Fruit fly (Drosophila melanogaster) whole organism, embryonic: ENCODE data around the gene CG13386.

Source experiments
- ATbp ChIP-seq: fragments of 200-800 bp; sonication (Bioruptor generic); optimal IDR thresholded peaks from 2 replicates; lab custom pipeline; 2017; ENCODE audit warnings: missing biosample characterization, mild to moderate bottlenecking, missing genetic modification characterization, missing genetic modification reagents
- Awh ChIP-seq: fragments of 200-800 bp; sonication (Bioruptor generic); IDR thresholded peaks from 2 replicates; pipeline ENCODE4, ENCODE4 v1.3.6; 2022; ENCODE audit warnings: missing biosample characterization, missing genetic modification characterization
- BtbVII ChIP-seq: fragments of 200-800 bp; sonication (Bioruptor generic); optimal IDR thresholded peaks from 3 replicates; lab custom pipeline; 2017; ENCODE audit warnings: missing biosample characterization, mild to moderate bottlenecking, missing genetic modification characterization
- CG10147 ChIP-seq: fragments of 200-800 bp; sonication (Bioruptor generic); optimal IDR thresholded peaks from 2 replicates; lab custom pipeline; 2019; ENCODE audit warnings: missing biosample characterization, mild to moderate bottlenecking, missing genetic modification characterization, moderate library complexity
- CG11695 ChIP-seq: fragments of 200-800 bp; sonication (Bioruptor generic); IDR thresholded peaks from 3 replicates; pipeline ENCODE4 v1.3.6; 2022; ENCODE audit warnings: missing biosample characterization, missing genetic modification characterization
- CG1233 ChIP-seq: fragments of 200-800 bp; sonication (Bioruptor generic); optimal IDR thresholded peaks from 4 replicates; lab custom pipeline; 2018; ENCODE audit warnings: missing biosample characterization, mild to moderate bottlenecking, missing genetic modification characterization
- CG13123 ChIP-seq: fragments of 200-800 bp; sonication (Bioruptor generic); optimal IDR thresholded peaks from 2 replicates; lab custom pipeline; 2016; ENCODE audit warnings: missing biosample characterization, missing genetic modification characterization
- CG13624 ChIP-seq: fragments of 200-800 bp; sonication (Bioruptor generic); optimal IDR thresholded peaks from 2 replicates; lab custom pipeline; 2016; ENCODE audit warnings: missing biosample characterization, missing genetic modification characterization
- CG14667 ChIP-seq: fragments of 200-800 bp; sonication (Bioruptor generic); IDR thresholded peaks from 2 replicates; pipeline ENCODE4 v1.3.6; 2022; ENCODE audit warnings: missing biosample characterization, missing genetic modification characterization
- CG15269 ChIP-seq: fragments of 200-800 bp; sonication (Bioruptor generic); optimal IDR thresholded peaks from 2 replicates; lab custom pipeline; 2018; ENCODE audit warnings: missing biosample characterization, mild to moderate bottlenecking, missing genetic modification characterization, moderate library complexity
- CG1529 ChIP-seq: fragments of 200-800 bp; sonication (Bioruptor generic); optimal IDR thresholded peaks from 3 replicates; lab custom pipeline; 2018; ENCODE audit warnings: missing biosample characterization, missing genetic modification characterization
- CG1603 ChIP-seq: fragments of 200-800 bp; sonication (Bioruptor generic); optimal IDR thresholded peaks from 2 replicates; lab custom pipeline; 2019; ENCODE audit warnings: missing biosample characterization, mild to moderate bottlenecking, missing genetic modification characterization, moderate library complexity
- CG2678 ChIP-seq: fragments of 200-800 bp; sonication (Bioruptor generic); optimal IDR thresholded peaks from 3 replicates; lab custom pipeline; 2019; ENCODE audit warnings: missing biosample characterization, mild to moderate bottlenecking, missing genetic modification characterization, moderate library complexity
- CG30403 ChIP-seq: fragments of 200-800 bp; sonication (Bioruptor generic); optimal IDR thresholded peaks from 3 replicates; lab custom pipeline; 2016; ENCODE audit warnings: missing biosample characterization, missing genetic modification characterization
- CG33213 ChIP-seq: fragments of 200-800 bp; sonication (Bioruptor generic); optimal IDR thresholded peaks from 3 replicates; lab custom pipeline; 2016; ENCODE audit warnings: missing biosample characterization, missing genetic modification characterization
- CG3726 ChIP-seq: fragments of 200-800 bp; sonication (Bioruptor generic); IDR thresholded peaks from 3 replicates; pipeline ENCODE4, ENCODE4 v1.3.6; 2022; ENCODE audit warnings: missing biosample characterization, missing genetic modification characterization
- CG3838 ChIP-seq: fragments of 200-800 bp; sonication (Bioruptor generic); optimal IDR thresholded peaks from 3 replicates; lab custom pipeline; 2016; ENCODE audit warnings: missing biosample characterization, missing genetic modification characterization
- CG4707 ChIP-seq: fragments of 200-800 bp; sonication (Bioruptor generic); optimal IDR thresholded peaks from 2 replicates; lab custom pipeline; 2018; ENCODE audit warnings: missing biosample characterization, mild to moderate bottlenecking, missing genetic modification characterization, moderate library complexity
- CG6765 ChIP-seq: fragments of 200-800 bp; sonication (Bioruptor generic); optimal IDR thresholded peaks from 3 replicates; lab custom pipeline; 2017; ENCODE audit warnings: missing biosample characterization, mild to moderate bottlenecking, missing genetic modification characterization
- CG8388 ChIP-seq: fragments of 200-800 bp; sonication (Bioruptor generic); optimal IDR thresholded peaks from 2 replicates; lab custom pipeline; 2019; ENCODE audit warnings: missing biosample characterization, mild to moderate bottlenecking, missing genetic modification characterization, moderate library complexity
- CG9437 ChIP-seq: fragments of 200-800 bp; sonication (Bioruptor generic); optimal IDR thresholded peaks from 2 replicates; lab custom pipeline; 2018; ENCODE audit warnings: missing biosample characterization, mild to moderate bottlenecking, missing genetic modification characterization
- Camta ChIP-seq: fragments of 200-800 bp; sonication (Bioruptor generic); optimal IDR thresholded peaks from 2 replicates; lab custom pipeline; 2016; ENCODE audit warnings: missing biosample characterization, missing genetic modification characterization
- Chrac-16 ChIP-seq: fragments of 200-800 bp; sonication (Bioruptor generic); optimal IDR thresholded peaks from 3 replicates; lab custom pipeline; 2016; ENCODE audit warnings: missing biosample characterization, missing genetic modification characterization
- CrebB ChIP-seq: fragments of 200-800 bp; sonication (Bioruptor generic); optimal IDR thresholded peaks from 3 replicates; lab custom pipeline; 2018; ENCODE audit warnings: missing biosample characterization, mild to moderate bottlenecking, missing genetic modification characterization
- D19B ChIP-seq: fragments of 200-800 bp; sonication (Bioruptor generic); optimal IDR thresholded peaks from 2 replicates; lab custom pipeline; 2017; ENCODE audit warnings: missing biosample characterization, mild to moderate bottlenecking, missing genetic modification characterization
- Dad ChIP-seq: fragments of 200-800 bp; sonication (Bioruptor generic); optimal IDR thresholded peaks from 3 replicates; lab custom pipeline; 2016; ENCODE audit warnings: missing biosample characterization, missing genetic modification characterization
- Dbx ChIP-seq: fragments of 200-800 bp; sonication (Bioruptor generic); IDR thresholded peaks from 3 replicates; pipeline ENCODE4 v1.3.6; 2022; ENCODE audit warnings: missing biosample characterization, missing genetic modification characterization
- Dek ChIP-seq: fragments of 200-800 bp; sonication (Bioruptor generic); optimal IDR thresholded peaks from 3 replicates; lab custom pipeline; 2019; ENCODE audit warnings: missing biosample characterization, mild to moderate bottlenecking, missing genetic modification characterization, moderate library complexity
- Dp ChIP-seq: fragments of 200-800 bp; sonication (Bioruptor generic); optimal IDR thresholded peaks from 2 replicates; lab custom pipeline; 2018; ENCODE audit warnings: missing biosample characterization, mild to moderate bottlenecking, missing genetic modification characterization, moderate library complexity
- Ets65A ChIP-seq: fragments of 200-800 bp; sonication (Bioruptor generic); peaks from one replicate; lab custom pipeline; 2016; ENCODE audit warnings: missing biosample characterization, missing genetic modification characterization
- GATAe ChIP-seq: fragments of 200-800 bp; sonication (Bioruptor generic); conservative IDR thresholded peaks from 2 replicates; pipeline ENCODE4 v1.3.6; 2022; ENCODE audit warnings: missing biosample characterization, missing genetic modification characterization
- HHEX ChIP-seq: fragments of 200-800 bp; sonication (Bioruptor generic); optimal IDR thresholded peaks from 3 replicates; lab custom pipeline; 2017; ENCODE audit warnings: missing biosample characterization, mild to moderate bottlenecking, missing genetic modification characterization, missing genetic modification reagents
- HLH3B ChIP-seq: fragments of 200-800 bp; sonication (Bioruptor generic); IDR thresholded peaks from 2 replicates; pipeline ENCODE4 v1.3.6; 2022; ENCODE audit warnings: missing biosample characterization, missing genetic modification characterization
- Kr ChIP-seq: fragments of 200-800 bp; sonication (Bioruptor generic); optimal IDR thresholded peaks from 2 replicates; lab custom pipeline; 2017; ENCODE audit warnings: missing biosample characterization, mild to moderate bottlenecking, missing genetic modification characterization
- NK7.1 ChIP-seq: fragments of 200-800 bp; sonication (Bioruptor generic); optimal IDR thresholded peaks from 3 replicates; lab custom pipeline; 2016; ENCODE audit warnings: missing biosample characterization, missing genetic modification characterization
- Side ChIP-seq: fragments of 200-800 bp; sonication (Bioruptor generic); optimal IDR thresholded peaks from 2 replicates; lab custom pipeline; 2016; ENCODE audit warnings: missing biosample characterization, missing genetic modification characterization
- Vsx1 ChIP-seq: fragments of 200-800 bp; sonication (Bioruptor generic); optimal IDR thresholded peaks from 2 replicates; lab custom pipeline; 2017; ENCODE audit warnings: missing biosample characterization, mild to moderate bottlenecking, missing genetic modification characterization, missing genetic modification reagents
- YL-1 ChIP-seq: fragments of 200-800 bp; sonication (Bioruptor generic); optimal IDR thresholded peaks from 3 replicates; lab custom pipeline; 2017; ENCODE audit warnings: missing biosample characterization, mild to moderate bottlenecking, missing genetic modification characterization
- chn ChIP-seq: fragments of 200-800 bp; sonication (Bioruptor generic); optimal IDR thresholded peaks from 2 replicates; lab custom pipeline; 2016; ENCODE audit warnings: missing biosample characterization, missing genetic modification characterization
- danr ChIP-seq: fragments of 200-800 bp; sonication (Bioruptor generic); IDR thresholded peaks from 2 replicates; pipeline ENCODE4 v1.3.6; 2022; ENCODE audit warnings: missing biosample characterization, missing genetic modification characterization
- kay ChIP-seq: fragments of 200-800 bp; sonication (Bioruptor generic); optimal IDR thresholded peaks from 2 replicates; lab custom pipeline; 2016; ENCODE audit warnings: missing biosample characterization, missing genetic modification characterization
- luna ChIP-seq: fragments of 200-800 bp; sonication (Bioruptor generic); optimal IDR thresholded peaks from 2 replicates; lab custom pipeline; 2016; ENCODE audit warnings: missing biosample characterization, missing genetic modification characterization
- mirr ChIP-seq: fragments of 200-800 bp; sonication (Bioruptor generic); optimal IDR thresholded peaks from 3 replicates; lab custom pipeline; 2018; ENCODE audit warnings: missing biosample characterization, mild to moderate bottlenecking, missing genetic modification characterization
- otp ChIP-seq: fragments of 200-800 bp; sonication (Bioruptor generic); IDR thresholded peaks from 3 replicates; pipeline ENCODE4, ENCODE4 v1.3.6; 2022; ENCODE audit warnings: missing biosample characterization, missing genetic modification characterization
- prd ChIP-seq, 3 experiments: fragments of >200 bp in 2 of 3; fragments of 200-800 bp in 1 of 3; sonication (Bioruptor generic) in 1 of 3; optimal IDR thresholded peaks in 2 of 3; IDR thresholded peaks in 1 of 3; 2 replicates in 2 of 3; 3 replicates in 1 of 3; pipeline versions ENCODE4 v1.3.6 to Lab custom; 2017 to 2022; ENCODE audit warnings: missing biosample characterization in 1 of 3, missing genetic modification characterization in 1 of 3
- sd ChIP-seq: fragments of 200-800 bp; sonication (Bioruptor generic); optimal IDR thresholded peaks from 3 replicates; lab custom pipeline; 2018; ENCODE audit warnings: missing biosample characterization, mild to moderate bottlenecking, missing genetic modification characterization, moderate library complexity
- so ChIP-seq: fragments of 200-800 bp; sonication (Bioruptor generic); IDR thresholded peaks from 3 replicates; pipeline ENCODE4 v1.3.6; 2022; ENCODE audit warnings: missing biosample characterization, missing genetic modification characterization
- tgo ChIP-seq: fragments of 200-800 bp; sonication (Bioruptor generic); IDR thresholded peaks from 3 replicates; pipeline ENCODE4 v1.3.6; 2022; ENCODE audit warnings: missing biosample characterization, missing genetic modification characterization

CG13386 gene

dm6 chr2L:8398721-8399120, at the start of gene CG13386:
TSS of gene CG13386 (plus strand) at chr2L:8399021.
- TF ChIP-seq HLH3B (GFP tag; lab: Robert Waterston, UW) = no peak
- TF ChIP-seq tgo (GFP tag; lab: Robert Waterston, UW) = no peak
- peak; percentile 22 for TF ChIP-seq Ets65A
- no peak for TF ChIP-seq CG3838
- no peak for TF ChIP-seq GATAe (GFP tag; lab: Robert Waterston, UW)
- no peak for TF ChIP-seq HHEX (GFP tag; lab: Kevin White, UChicago)
- TF ChIP-seq prd (optimal IDR thresholded peaks at IDR 0.05; lab: Kevin White, UChicago) = no peak
- TF ChIP-seq prd (GFP tag; IDR thresholded peaks at IDR 0.05; lab: Robert Waterston, UW) = peak; percentile 7; the same call in 1 of the 3 replicates

dm6 chr2L:8350560-8351171, 48.2 kb upstream of the CG13386 start:
- peak; percentile 8 for TF ChIP-seq CG8388 (GFP tag; lab: Kevin White, UChicago)
- 0 out of 3 replicates have a peak, but pooled peaks have one; percentile 26 for TF ChIP-seq otp (GFP tag; lab: Robert Waterston, UW)
- no peak; the same call in 1 of the 2 replicates for TF ChIP-seq Awh
- no peak for TF ChIP-seq CG1603 (tag; lab: Kevin White, UChicago)
- TF ChIP-seq Camta (GFP tag; lab: Kevin White, UChicago) = no peak
- peak; percentile 35 for TF ChIP-seq luna
- TF ChIP-seq D19B (GFP tag; lab: Kevin White, UChicago) = no peak
- TF ChIP-seq Dad = no peak
- no peak for TF ChIP-seq Chrac-16 (GFP tag; lab: Kevin White, UChicago)
- peak; percentile 7; the same call in 1 of the 3 replicates for TF ChIP-seq CG11695 (GFP tag; lab: Robert Waterston, UW)
- no peak for TF ChIP-seq CG13123 (GFP tag; lab: Kevin White, UChicago)
- TF ChIP-seq sd (tag; lab: Kevin White, UChicago) = peak; percentile 95
- TF ChIP-seq CG13624 = no peak
- TF ChIP-seq CG3726 = no peak
- TF ChIP-seq so (GFP tag; lab: Robert Waterston, UW) = 0 out of 3 replicates have a peak, but pooled peaks have one; percentile 36
- TF ChIP-seq CG1529 = peak; percentile 14
- no peak for TF ChIP-seq CG33213 (GFP tag; lab: Kevin White, UChicago)
- TF ChIP-seq CG6765 (GFP tag; lab: Kevin White, UChicago) = peak; percentile 26
- peak; percentile 16 for TF ChIP-seq Side
- TF ChIP-seq Kr = no peak
- peak; percentile 17 for TF ChIP-seq YL-1
- TF ChIP-seq Vsx1 (GFP tag; lab: Kevin White, UChicago) = peak; percentile 51
- peak; percentile 80 for TF ChIP-seq ATbp (GFP tag; lab: Kevin White, UChicago)
- TF ChIP-seq CG10147 (GFP tag; lab: Kevin White, UChicago) = no peak
- TF ChIP-seq Dek (tag; lab: Kevin White, UChicago) = peak; percentile 41
- peak; percentile 63 for TF ChIP-seq CG15269 (tag; lab: Kevin White, UChicago)
- no peak for TF ChIP-seq chn (GFP tag; lab: Kevin White, UChicago)
- TF ChIP-seq CG30403 = no peak
- TF ChIP-seq Dbx (GFP tag; lab: Robert Waterston, UW) = peak; percentile 25; the same call in 1 of the 3 replicates
- TF ChIP-seq NK7.1 (GFP tag; lab: Kevin White, UChicago) = no peak
- TF ChIP-seq CG9437 (GFP tag; lab: Kevin White, UChicago) = no peak
- TF ChIP-seq CG1233 (GFP tag; lab: Kevin White, UChicago) = peak; percentile 44
- TF ChIP-seq CG4707 (GFP tag; lab: Kevin White, UChicago) = peak; percentile 35
- TF ChIP-seq kay (GFP tag; lab: Kevin White, UChicago) = no peak
- peak; percentile 73 for TF ChIP-seq mirr
- TF ChIP-seq Dp (GFP tag; lab: Kevin White, UChicago) = no peak
- TF ChIP-seq CG14667 (GFP tag; lab: Robert Waterston, UW) = no peak
- TF ChIP-seq CrebB (tag; lab: Kevin White, UChicago) = peak; percentile 71
- peak; percentile 68 for TF ChIP-seq CG2678 (tag; lab: Kevin White, UChicago)
- peak; percentile 57 for TF ChIP-seq BtbVII
- TF ChIP-seq danr (GFP tag; lab: Robert Waterston, UW) = no peak
